Fruit fly (Drosophila melanogaster) whole organism, wandering third instar larva: Measurements from ENCODE around the gene CG31904.

Source experiments
- Dfd ChIP-seq: fragments of >200 bp; optimal IDR thresholded peaks from 2 replicates; lab custom pipeline; 2017; ENCODE audit warnings: missing biosample characterization, missing genetic modification characterization
- GATAd ChIP-seq: sonication (Bioruptor generic); optimal IDR thresholded peaks from 2 replicates; lab custom pipeline; 2016; ENCODE audit warnings: missing biosample characterization, missing genetic modification characterization
- HLH106 ChIP-seq: fragments of 200-800 bp; optimal IDR thresholded peaks from 3 replicates; lab custom pipeline; 2019; ENCODE audit warnings: missing biosample characterization, mild to moderate bottlenecking, missing genetic modification characterization, moderate library complexity
- Mio ChIP-seq: sonication (Bioruptor generic); optimal IDR thresholded peaks from 2 replicates; lab custom pipeline; 2016; ENCODE audit warnings: missing biosample characterization, missing genetic modification characterization
- Myc ChIP-seq: fragments of >200 bp; optimal IDR thresholded peaks from 2 replicates; lab custom pipeline; 2017
- N ChIP-seq: fragments of >200 bp; optimal IDR thresholded peaks from 2 replicates; lab custom pipeline; 2018; ENCODE audit warnings: missing biosample characterization, missing external identifiers, missing genetic modification characterization
- Sp1 ChIP-seq: fragments of 200-800 bp; sonication (Bioruptor generic); optimal IDR thresholded peaks from 3 replicates; lab custom pipeline; 2019; ENCODE audit warnings: missing biosample characterization, mild to moderate bottlenecking, missing genetic modification characterization, moderate library complexity
- h ChIP-seq: fragments of 200-800 bp; sonication (Bioruptor generic); optimal IDR thresholded peaks from 3 replicates; lab custom pipeline; 2016; ENCODE audit warnings: missing biosample characterization, mild to moderate bottlenecking, missing genetic modification characterization
- lola ChIP-seq: fragments of >200 bp; optimal IDR thresholded peaks from 2 replicates; lab custom pipeline; 2017; ENCODE audit warnings: missing biosample characterization, missing genetic modification characterization
- pan ChIP-seq: fragments of >200 bp; optimal IDR thresholded peaks from 2 replicates; lab custom pipeline; 2017
- psq ChIP-seq: fragments of 200-800 bp; sonication (Bioruptor generic); optimal IDR thresholded peaks from 3 replicates; lab custom pipeline; 2017; ENCODE audit warnings: missing biosample characterization, mild to moderate bottlenecking, missing genetic modification characterization, moderate library complexity

DNA sequence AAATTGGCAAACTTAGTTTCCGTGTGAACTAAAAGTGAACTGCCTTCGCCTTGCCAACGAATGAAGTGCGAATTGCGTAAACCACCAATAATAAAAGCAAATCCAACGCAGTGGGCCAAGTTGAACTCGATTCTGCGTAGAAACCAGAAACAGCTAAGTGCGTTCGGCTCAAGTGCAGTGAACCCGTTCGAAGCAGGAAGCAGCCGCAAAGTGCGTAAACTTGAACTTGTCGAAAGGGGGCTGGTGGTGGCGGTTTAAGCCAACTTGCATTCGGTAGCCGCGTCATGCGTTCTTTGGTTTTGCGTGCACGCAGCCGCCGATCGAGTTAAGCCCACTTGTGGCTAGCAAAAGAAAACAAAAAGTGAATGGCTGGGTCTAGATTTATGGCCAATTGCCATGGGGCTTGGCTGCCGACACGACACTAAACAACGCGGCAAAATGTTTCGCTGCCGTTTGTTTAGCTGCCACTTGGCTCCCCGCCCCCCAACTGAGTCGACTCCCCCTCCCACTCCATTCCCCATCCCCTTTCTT is 12.1 kb upstream of the CG31904 start:
- no peak for TF ChIP-seq psq
- no peak for TF ChIP-seq h (GFP tag; lab: Kevin White, UChicago)
- no peak for TF ChIP-seq lola
- no peak for TF ChIP-seq Dfd
- no peak for TF ChIP-seq Myc (lab: Kevin White, UChicago)
- no peak for TF ChIP-seq Mio (GFP tag; lab: Kevin White, UChicago)
- TF ChIP-seq Sp1 = no peak
- TF ChIP-seq pan (lab: Kevin White, UChicago) = no peak
- TF ChIP-seq N = no peak
- TF ChIP-seq HLH106 (tag; lab: Kevin White, UChicago) = no peak
- no peak for TF ChIP-seq GATAd (GFP tag; lab: Kevin White, UChicago)
